Fruit fly (Drosophila melanogaster): ENCODE measurements around the gene CG3604.

DNA sequence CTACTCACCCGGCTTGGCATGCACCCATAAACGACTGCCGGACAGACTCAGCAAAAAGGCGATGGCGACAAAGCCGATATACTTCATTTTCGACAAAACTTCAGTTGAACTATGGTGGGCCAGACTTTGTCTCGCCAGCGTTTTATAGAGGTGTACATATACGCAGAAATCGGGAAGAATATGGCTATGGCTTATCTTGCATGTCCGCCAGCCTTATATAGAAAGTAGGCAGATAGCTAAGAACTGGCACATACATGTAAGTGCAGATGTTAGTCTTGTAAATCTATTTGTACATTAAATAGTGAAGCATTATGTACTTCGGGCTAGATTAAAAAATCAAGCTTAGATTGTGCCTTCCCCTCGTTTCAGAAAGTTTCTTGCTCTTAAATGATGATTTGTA lies 4.6 kb downstream of the CG3604 start, which contains the start of gene CG3513:
- no peak for TF ChIP-seq topi (GFP tag; optimal IDR thresholded peaks at IDR 0.05)
- no peak for TF ChIP-seq Met (GFP tag; optimal IDR thresholded peaks at IDR 0.05)
- no peak for TF ChIP-seq CG11294 (GFP tag; IDR thresholded peaks at IDR 0.05)
- no peak for TF ChIP-seq CG16779 (tag; optimal IDR thresholded peaks at IDR 0.05)
- no peak for TF ChIP-seq Hr38 (GFP tag; optimal IDR thresholded peaks at IDR 0.05)
- TF ChIP-seq CG3919 (GFP tag; optimal IDR thresholded peaks at IDR 0.05): no peak
- TF ChIP-seq dac (GFP tag; optimal IDR thresholded peaks at IDR 0.05): no peak
- TF ChIP-seq CG10631 (GFP tag; optimal IDR thresholded peaks at IDR 0.05): no peak
- TF ChIP-seq CG6808 (GFP tag; optimal IDR thresholded peaks at IDR 0.05): no peak
- no peak for TF ChIP-seq Sox102F (GFP tag; optimal IDR thresholded peaks at IDR 0.05)
- TF ChIP-seq vri (GFP tag; optimal IDR thresholded peaks at IDR 0.05): no peak
- no peak for TF ChIP-seq Hr39 (GFP tag; optimal IDR thresholded peaks at IDR 0.05)
- TF ChIP-seq CG6854 (GFP tag; optimal IDR thresholded peaks at IDR 0.05): no peak
- TF ChIP-seq CG6792 (GFP tag; optimal IDR thresholded peaks at IDR 0.05): no peak
